Fruit fly (Drosophila melanogaster): ENCODE data around the gene CG12147.

DNA sequence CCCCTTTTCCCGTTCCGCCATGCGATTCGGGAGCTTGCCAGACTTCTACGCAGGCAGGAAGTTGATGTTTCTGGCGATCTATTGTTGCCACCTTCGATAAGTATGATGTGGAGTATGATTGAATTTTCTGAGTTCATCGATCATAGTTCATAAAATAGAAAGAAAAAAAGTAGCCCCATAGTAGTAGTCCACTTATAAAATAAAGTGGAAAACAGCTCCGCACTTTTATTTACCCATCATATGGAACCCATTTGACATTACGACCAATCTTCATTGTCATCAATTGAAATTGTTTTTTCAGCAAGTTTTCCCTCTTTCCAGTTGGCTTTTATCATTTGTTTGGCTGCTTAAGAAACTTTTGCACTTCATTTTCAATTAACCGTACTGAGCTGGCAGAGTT, at the start of gene CG12147:
- no peak for TF ChIP-seq Blimp-1 (GFP tag; optimal IDR thresholded peaks at IDR 0.05)
- no peak for TF ChIP-seq CG10669 (GFP tag; optimal IDR thresholded peaks at IDR 0.05)
- TF ChIP-seq vri (GFP tag; optimal IDR thresholded peaks at IDR 0.05): no peak
- TF ChIP-seq ss (GFP tag; optimal IDR thresholded peaks at IDR 0.05): no peak

All from whole organism, prepupa.